Fruit fly (Drosophila melanogaster) whole organism, embryonic: ENCODE data around the gene CG6983.
A peak's percentile ranks its signal among the peaks of the same experiment; 100 is the strongest.

ENCODE experiments used
- Aef1 ChIP-seq: fragments of 200-800 bp; sonication (Bioruptor generic); IDR thresholded peaks from 3 replicates; pipeline ENCODE4 v1.3.6; 2022; ENCODE audit warnings: missing biosample characterization, missing genetic modification characterization
- Atf-2 ChIP-seq: fragments of 200-800 bp; sonication (Bioruptor generic); optimal IDR thresholded peaks from 2 replicates; lab custom pipeline; 2016; ENCODE audit warnings: missing biosample characterization, missing genetic modification characterization
- Bteb2 ChIP-seq: fragments of 200-800 bp; sonication (Bioruptor generic); optimal IDR thresholded peaks from 2 replicates; lab custom pipeline; 2016; ENCODE audit warnings: missing biosample characterization, missing genetic modification characterization
- CG10147 ChIP-seq: fragments of 200-800 bp; sonication (Bioruptor generic); optimal IDR thresholded peaks from 2 replicates; lab custom pipeline; 2019; ENCODE audit warnings: missing biosample characterization, mild to moderate bottlenecking, missing genetic modification characterization, moderate library complexity
- CG1024 ChIP-seq: fragments of 200-800 bp; sonication (Bioruptor generic); IDR thresholded peaks from 2 replicates; pipeline ENCODE4 v1.3.6; 2022; ENCODE audit warnings: missing biosample characterization, missing genetic modification characterization
- CG11696 ChIP-seq: fragments of 200-800 bp; sonication (Bioruptor generic); IDR thresholded peaks from 2 replicates; pipeline ENCODE4 v1.3.6; 2022; ENCODE audit warnings: missing biosample characterization, missing genetic modification characterization
- CG13287 ChIP-seq: fragments of 200-800 bp; sonication (Bioruptor generic); IDR thresholded peaks from 2 replicates; pipeline ENCODE4 v1.3.6; 2022; ENCODE audit warnings: missing biosample characterization, missing genetic modification characterization; ENCODE audit not compliant: partially characterized antibody
- CG14667 ChIP-seq: fragments of 200-800 bp; sonication (Bioruptor generic); IDR thresholded peaks from 2 replicates; pipeline ENCODE4 v1.3.6; 2022; ENCODE audit warnings: missing biosample characterization, missing genetic modification characterization
- CG15479 ChIP-seq: fragments of 200-800 bp; sonication (Bioruptor generic); optimal IDR thresholded peaks from 3 replicates; lab custom pipeline; 2019; ENCODE audit warnings: missing biosample characterization, mild to moderate bottlenecking, missing genetic modification characterization, moderate library complexity
- CG18619 ChIP-seq: fragments of 200-800 bp; sonication (Bioruptor generic); optimal IDR thresholded peaks from 3 replicates; lab custom pipeline; 2017; ENCODE audit warnings: missing biosample characterization, mild to moderate bottlenecking, missing genetic modification characterization
- CG2712 ChIP-seq: fragments of 200-800 bp; optimal IDR thresholded peaks from 3 replicates; lab custom pipeline; 2019; ENCODE audit warnings: missing biosample characterization, mild to moderate bottlenecking, missing genetic modification characterization, moderate library complexity
- CG31388 ChIP-seq: fragments of 200-800 bp; sonication (Bioruptor generic); optimal IDR thresholded peaks from 2 replicates; lab custom pipeline; 2016; ENCODE audit warnings: missing biosample characterization, missing genetic modification characterization
- CG4404 ChIP-seq: fragments of 200-800 bp; sonication (Bioruptor generic); IDR thresholded peaks from 2 replicates; pipeline ENCODE4 v1.3.6; 2022; ENCODE audit warnings: missing biosample characterization, missing genetic modification characterization
- CG6254 ChIP-seq: fragments of 200-800 bp; sonication (Bioruptor generic); optimal IDR thresholded peaks from 3 replicates; lab custom pipeline; 2017; ENCODE audit warnings: mild to moderate bottlenecking, missing biosample characterization, missing genetic modification reagents, missing genetic modification characterization
- CG6689 ChIP-seq: fragments of 200-800 bp; sonication (Bioruptor generic); IDR thresholded peaks from 2 replicates; pipeline ENCODE4 v1.3.6; 2022; ENCODE audit warnings: missing biosample characterization, missing genetic modification characterization
- CG7271 ChIP-seq: fragments of 200-800 bp; sonication (Bioruptor generic); optimal IDR thresholded peaks from 2 replicates; lab custom pipeline; 2018; ENCODE audit warnings: missing biosample characterization, mild to moderate bottlenecking, missing genetic modification characterization, moderate library complexity
- CG7556 ChIP-seq: fragments of 200-800 bp; sonication (Bioruptor generic); optimal IDR thresholded peaks from 2 replicates; lab custom pipeline; 2017; ENCODE audit warnings: missing biosample characterization, mild to moderate bottlenecking, missing genetic modification characterization
- CG7928 ChIP-seq: fragments of 200-800 bp; sonication (Bioruptor generic); optimal IDR thresholded peaks from 2 replicates; lab custom pipeline; 2017; ENCODE audit warnings: missing biosample characterization, mild to moderate bottlenecking, missing genetic modification characterization
- Dfd ChIP-seq, 2 experiments: fragments of >200 bp; optimal IDR thresholded peaks; 2 replicates each; lab custom pipeline; 2017; ENCODE audit warnings: missing biosample characterization in 2 of 2, missing genetic modification characterization in 2 of 2
- Dip3 ChIP-seq: fragments of 200-800 bp; sonication (Bioruptor generic); optimal IDR thresholded peaks from 3 replicates; lab custom pipeline; 2016; ENCODE audit warnings: missing biosample characterization, missing genetic modification characterization
- E2f1 ChIP-seq: fragments of 200-800 bp; sonication (Bioruptor generic); IDR thresholded peaks from 2 replicates; pipeline ENCODE4 v1.3.6; 2022; ENCODE audit warnings: missing biosample characterization, missing genetic modification characterization
- Elba2 ChIP-seq: fragments of 200-800 bp; sonication (Bioruptor generic); optimal IDR thresholded peaks from 3 replicates; lab custom pipeline; 2016; ENCODE audit warnings: missing biosample characterization, missing genetic modification characterization
- HLH4C ChIP-seq: fragments of 200-800 bp; sonication (Bioruptor generic); IDR thresholded peaks from 3 replicates; pipeline ENCODE4 v1.3.6; 2022; ENCODE audit warnings: missing biosample characterization, missing genetic modification characterization; ENCODE audit not compliant: partially characterized antibody
- Hr78 ChIP-seq, 2 experiments: fragments of 200-800 bp in 1 of 2; fragments of >200 bp in 1 of 2; sonication (Bioruptor generic) in 1 of 2; optimal IDR thresholded peaks; 2 replicates each; lab custom pipeline; 2017 to 2019; ENCODE audit warnings: missing biosample characterization in 2 of 2, missing genetic modification characterization in 2 of 2, mild to moderate bottlenecking in 1 of 2, moderate library complexity in 1 of 2
- Jarid2 ChIP-seq: fragments of 200-800 bp; sonication (Bioruptor generic); optimal IDR thresholded peaks from 3 replicates; lab custom pipeline; 2017; ENCODE audit warnings: mild to moderate bottlenecking, missing biosample characterization, missing genetic modification reagents, missing genetic modification characterization
- Lhr ChIP-seq: fragments of 200-800 bp; sonication (Bioruptor generic); optimal IDR thresholded peaks from 3 replicates; lab custom pipeline; 2017; ENCODE audit warnings: mild to moderate bottlenecking, missing biosample characterization, missing genetic modification reagents, missing genetic modification characterization
- Poxn ChIP-seq: fragments of 200-800 bp; sonication (Bioruptor generic); IDR thresholded peaks from 2 replicates; pipeline ENCODE4 v1.3.6; 2022; ENCODE audit warnings: missing biosample characterization, missing genetic modification characterization
- ap ChIP-seq: fragments of 200-800 bp; sonication (Bioruptor generic); IDR thresholded peaks from 2 replicates; pipeline ENCODE4 v1.3.6; 2022; ENCODE audit warnings: missing biosample characterization, missing genetic modification characterization
- btn ChIP-seq: fragments of 200-800 bp; sonication (Bioruptor generic); optimal IDR thresholded peaks from 2 replicates; lab custom pipeline; 2016; ENCODE audit warnings: missing biosample characterization, missing genetic modification characterization
- cas ChIP-seq: fragments of 200-800 bp; sonication (Bioruptor generic); IDR thresholded peaks from 2 replicates; pipeline ENCODE4 v1.3.6; 2022; ENCODE audit warnings: missing biosample characterization, missing genetic modification characterization
- ci ChIP-seq: fragments of 200-800 bp; sonication (Bioruptor generic); IDR thresholded peaks from 3 replicates; pipeline ENCODE4 v1.3.6; 2022; ENCODE audit warnings: missing biosample characterization, missing genetic modification characterization
- gcm ChIP-seq: fragments of 200-800 bp; sonication (Bioruptor generic); optimal IDR thresholded peaks from 2 replicates; lab custom pipeline; 2019; ENCODE audit warnings: missing biosample characterization, mild to moderate bottlenecking, missing genetic modification characterization, moderate library complexity
- gro ChIP-seq: fragments of 200-800 bp; sonication (Bioruptor generic); optimal IDR thresholded peaks from 2 replicates; lab custom pipeline; 2016; ENCODE audit warnings: missing biosample characterization, missing genetic modification characterization
- lbe ChIP-seq: fragments of 200-800 bp; sonication (Bioruptor generic); optimal IDR thresholded peaks from 2 replicates; lab custom pipeline; 2016; ENCODE audit warnings: missing biosample characterization, mild to moderate bottlenecking, missing genetic modification characterization
- lola ChIP-seq, 3 experiments: fragments of >200 bp in 2 of 3; fragments of 200-800 bp in 1 of 3; sonication (Bioruptor generic) in 1 of 3; optimal IDR thresholded peaks; 2 replicates each; lab custom pipeline; 2017 to 2019; ENCODE audit warnings: missing biosample characterization in 3 of 3, missing genetic modification characterization in 3 of 3, mild to moderate bottlenecking in 1 of 3, moderate library complexity in 1 of 3
- mirr ChIP-seq: fragments of 200-800 bp; sonication (Bioruptor generic); optimal IDR thresholded peaks from 3 replicates; lab custom pipeline; 2018; ENCODE audit warnings: missing biosample characterization, mild to moderate bottlenecking, missing genetic modification characterization
- otp ChIP-seq: fragments of 200-800 bp; sonication (Bioruptor generic); IDR thresholded peaks from 3 replicates; pipeline ENCODE4, ENCODE4 v1.3.6; 2022; ENCODE audit warnings: missing biosample characterization, missing genetic modification characterization
- peb ChIP-seq: fragments of 200-800 bp; sonication (Bioruptor generic); IDR thresholded peaks from 2 replicates; pipeline ENCODE4 v1.3.6; 2022; ENCODE audit warnings: missing biosample characterization, missing genetic modification characterization
- repo ChIP-seq: fragments of 200-800 bp; sonication (Bioruptor generic); optimal IDR thresholded peaks from 2 replicates; lab custom pipeline; 2016; ENCODE audit warnings: missing biosample characterization, missing genetic modification characterization
- run ChIP-seq: fragments of 200-800 bp; sonication (Bioruptor generic); optimal IDR thresholded peaks from 3 replicates; lab custom pipeline; 2018; ENCODE audit warnings: missing biosample characterization, mild to moderate bottlenecking, missing genetic modification characterization
- sima ChIP-seq: fragments of 200-800 bp; sonication (Bioruptor generic); optimal IDR thresholded peaks from 2 replicates; lab custom pipeline; 2016; ENCODE audit warnings: missing biosample characterization, missing genetic modification characterization
- sisA ChIP-seq: fragments of 200-800 bp; sonication (Bioruptor generic); IDR thresholded peaks from 2 replicates; pipeline ENCODE4 v1.3.6; 2022; ENCODE audit warnings: missing biosample characterization, missing genetic modification characterization
- sug ChIP-seq: fragments of 200-800 bp; optimal IDR thresholded peaks from 2 replicates; lab custom pipeline; 2019; ENCODE audit warnings: missing biosample characterization, mild to moderate bottlenecking, missing genetic modification characterization, moderate library complexity
- tin ChIP-seq: fragments of 200-800 bp; sonication (Bioruptor generic); optimal IDR thresholded peaks from 3 replicates; lab custom pipeline; 2016; ENCODE audit warnings: missing biosample characterization, missing genetic modification characterization
- twi ChIP-seq: fragments of 200-800 bp; optimal IDR thresholded peaks from 2 replicates; lab custom pipeline; 2019; ENCODE audit warnings: missing biosample characterization, mild to moderate bottlenecking, missing genetic modification characterization, moderate library complexity
- tx ChIP-seq: fragments of 200-800 bp; sonication (Bioruptor generic); optimal IDR thresholded peaks from 2 replicates; lab custom pipeline; 2016; ENCODE audit warnings: missing biosample characterization, missing genetic modification characterization
- wek ChIP-seq: fragments of 200-800 bp; sonication (Bioruptor generic); optimal IDR thresholded peaks from 3 replicates; lab custom pipeline; 2018; ENCODE audit warnings: missing biosample characterization, mild to moderate bottlenecking, missing genetic modification characterization, moderate library complexity
- zen2 ChIP-seq: fragments of 200-800 bp; sonication (Bioruptor generic); IDR thresholded peaks from 3 replicates; pipeline ENCODE4 v1.3.6; 2022; ENCODE audit warnings: missing biosample characterization, missing genetic modification characterization; ENCODE audit not compliant: partially characterized antibody

Gene CG6983

dm6 chr3L:8455015-8455908 lies 6.1 kb upstream of the CG6983 start (continued):
- TF ChIP-seq twi (tag; lab: Kevin White, UChicago) (peak; percentile 60), CG18619 (peak; percentile 89), Dip3 (GFP tag; lab: Kevin White, UChicago) (peak; percentile 25), Hr78 (GFP tag; optimal IDR thresholded peaks at IDR 0.05; lab: Kevin White, UChicago) (peak in 1 of 2 experiments; percentile 89), wek (GFP tag; lab: Kevin White, UChicago) (no peak), sima (GFP tag; lab: Kevin White, UChicago) (no peak), peb (GFP tag; lab: Robert Waterston, UW) (no peak; the same call in 1 of the 2 replicates), CG14667 (GFP tag; lab: Robert Waterston, UW) (peak; percentile 25; the same call in 1 of the 2 replicates), gcm (GFP tag; lab: Kevin White, UChicago) (peak; percentile 91), CG7271 (tag; lab: Kevin White, UChicago) (peak; percentile 42), HLH4C (GFP tag; lab: Robert Waterston, UW) (no peak), mirr (peak; percentile 48), tx (GFP tag; lab: Kevin White, UChicago) (peak; percentile 19), Bteb2 (GFP tag; lab: Kevin White, UChicago) (peak; percentile 61), CG15479 (GFP tag; lab: Kevin White, UChicago) (no peak), sisA (GFP tag; lab: Robert Waterston, UW) (peak; percentile 58), ci (peak; percentile 59; the same call in 2 of the 3 replicates), CG13287 (no peak), otp (GFP tag; lab: Robert Waterston, UW) (peak; percentile 48; the same call in 1 of the 3 replicates), Aef1 (GFP tag; lab: Robert Waterston, UW) (peak; percentile 69), sug (tag; lab: Kevin White, UChicago) (peak; percentile 83), repo (GFP tag; lab: Kevin White, UChicago) (peak; percentile 33), Elba2 (GFP tag; lab: Kevin White, UChicago) (no peak), Lhr (GFP tag; lab: Kevin White, UChicago) (peak; percentile 11), CG6689 (GFP tag; lab: Robert Waterston, UW) (peak; percentile 83), CG2712 (tag; lab: Kevin White, UChicago) (peak; percentile 94), CG4404 (GFP tag; lab: Robert Waterston, UW) (peak; percentile 34; the same call in 1 of the 2 replicates), Poxn (GFP tag; lab: Robert Waterston, UW) (no peak), CG10147 (GFP tag; lab: Kevin White, UChicago) (peak; percentile 94), ap (GFP tag; lab: Robert Waterston, UW) (peak; percentile 54), run (peak; percentile 91), CG31388 (peak; percentile 66), CG7928 (GFP tag; lab: Kevin White, UChicago) (peak; percentile 59), lbe (GFP tag; lab: Kevin White, UChicago) (peak; percentile 90), zen2 (GFP tag; lab: Robert Waterston, UW) (no peak), CG7556 (GFP tag; lab: Kevin White, UChicago) (peak; percentile 98), CG11696 (GFP tag; lab: Robert Waterston, UW) (peak; percentile 73), CG1024 (GFP tag; lab: Robert Waterston, UW) (peak; percentile 10; the same call in 1 of the 2 replicates), Atf-2 (GFP tag; lab: Kevin White, UChicago) (peak; percentile 19), Dfd (GFP tag; optimal IDR thresholded peaks at IDR 0.05; lab: Kevin White, UChicago) (peak in 1 of 2 experiments; percentile 6), E2f1 (GFP tag; lab: Robert Waterston, UW) (peak; percentile 79), CG6254 (GFP tag; lab: Kevin White, UChicago) (peak; percentile 89), Jarid2 (GFP tag; lab: Kevin White, UChicago) (peak; percentile 70), btn (GFP tag; lab: Kevin White, UChicago) (no peak), lola (GFP tag; optimal IDR thresholded peaks at IDR 0.05; lab: Kevin White, UChicago) (peak in 1 of 3 experiments; percentile 76), tin (GFP tag; lab: Kevin White, UChicago) (peak; percentile 83), cas (peak; percentile 67; the same call in 1 of the 2 replicates), gro (GFP tag; lab: Kevin White, UChicago) (peak; percentile 62)
